Fruit fly (Drosophila melanogaster): ENCODE data around the gene CheB38a.

Gene CheB38a

dm6 chr2L:20801801-20802200, 16.5 kb downstream of the CheB38a start:
- TF ChIP-seq CG14655 (GFP tag; optimal IDR thresholded peaks at IDR 0.05) = no peak
- TF ChIP-seq CG17806 (tag; optimal IDR thresholded peaks at IDR 0.05) = no peak
- no peak for TF ChIP-seq CG13204 (GFP tag; optimal IDR thresholded peaks at IDR 0.05)
- TF ChIP-seq Ets98B (GFP tag; IDR thresholded peaks at IDR 0.05) = no peak
- TF ChIP-seq fd96Ca (GFP tag; IDR thresholded peaks at IDR 0.05) = no peak
- no peak for TF ChIP-seq Pif1B (GFP tag; optimal IDR thresholded peaks at IDR 0.05)
- TF ChIP-seq rn (GFP tag; IDR thresholded peaks at IDR 0.05) = no peak
- TF ChIP-seq CG9948 (tag; optimal IDR thresholded peaks at IDR 0.05) = no peak
- no peak for TF ChIP-seq CG34367 (tag; optimal IDR thresholded peaks at IDR 0.05)
- TF ChIP-seq CG10348 (GFP tag; IDR thresholded peaks at IDR 0.05) = no peak
- no peak for TF ChIP-seq Pif1A (GFP tag; optimal IDR thresholded peaks at IDR 0.05)
- no peak for TF ChIP-seq CG32121 (GFP tag; IDR thresholded peaks at IDR 0.05)
- no peak for TF ChIP-seq EcR (GFP tag; optimal IDR thresholded peaks at IDR 0.05)
- TF ChIP-seq CG15710 (tag; optimal IDR thresholded peaks at IDR 0.05) = no peak
- no peak for TF ChIP-seq CG4496 (GFP tag; IDR thresholded peaks at IDR 0.05)
- TF ChIP-seq D1 (tag; optimal IDR thresholded peaks at IDR 0.05) = no peak
- no peak for TF ChIP-seq CG8159 (tag; optimal IDR thresholded peaks at IDR 0.05)
- TF ChIP-seq CG12605 (GFP tag; IDR thresholded peaks at IDR 0.05) = no peak
- TF ChIP-seq gl (tag; optimal IDR thresholded peaks at IDR 0.05) = no peak
- no peak for TF ChIP-seq CG8301 (tag; optimal IDR thresholded peaks at IDR 0.05)

dm6 chr2L:20799991-20800897, 18.1 kb downstream of the CheB38a start:
- peak; percentile 88 for TF ChIP-seq fd96Ca (GFP tag; IDR thresholded peaks at IDR 0.05)
- TF ChIP-seq Pif1B (GFP tag; optimal IDR thresholded peaks at IDR 0.05) = peak; percentile 92
- TF ChIP-seq CG8301 (tag; optimal IDR thresholded peaks at IDR 0.05) = peak; percentile 84
- TF ChIP-seq Pif1A (GFP tag; optimal IDR thresholded peaks at IDR 0.05) = peak; percentile 95
- peak; percentile 73 for TF ChIP-seq Ets98B (GFP tag; IDR thresholded peaks at IDR 0.05)
- peak; percentile 96 for TF ChIP-seq Snoo (tag; optimal IDR thresholded peaks at IDR 0.05)
- peak; percentile 96 for TF ChIP-seq CG34367 (tag; optimal IDR thresholded peaks at IDR 0.05)
- TF ChIP-seq CG17806 (tag; optimal IDR thresholded peaks at IDR 0.05) = peak; percentile 97
- TF ChIP-seq CG8159 (tag; optimal IDR thresholded peaks at IDR 0.05) = peak; percentile 97
- TF ChIP-seq D1 (tag; optimal IDR thresholded peaks at IDR 0.05) = peak; percentile 81
- peak; percentile 90 for TF ChIP-seq CG4496 (GFP tag; IDR thresholded peaks at IDR 0.05)
- peak; percentile 97 for TF ChIP-seq CG15710 (tag; optimal IDR thresholded peaks at IDR 0.05)
- peak; percentile 56 for TF ChIP-seq EcR (GFP tag; optimal IDR thresholded peaks at IDR 0.05)
- TF ChIP-seq CG10348 (GFP tag; IDR thresholded peaks at IDR 0.05) = no peak
- TF ChIP-seq CG13204 (GFP tag; optimal IDR thresholded peaks at IDR 0.05) = peak; percentile 93
- TF ChIP-seq CG12605 (GFP tag; IDR thresholded peaks at IDR 0.05) = peak; percentile 70
- peak; percentile 75 for TF ChIP-seq rn (GFP tag; IDR thresholded peaks at IDR 0.05)
- TF ChIP-seq CG9948 (tag; optimal IDR thresholded peaks at IDR 0.05) = peak; percentile 95
- peak; percentile 86 for TF ChIP-seq CG14655 (GFP tag; optimal IDR thresholded peaks at IDR 0.05)
- TF ChIP-seq gl (tag; optimal IDR thresholded peaks at IDR 0.05) = peak; percentile 96
- peak; percentile 70 for TF ChIP-seq CG32121 (GFP tag; IDR thresholded peaks at IDR 0.05)

DNA sequence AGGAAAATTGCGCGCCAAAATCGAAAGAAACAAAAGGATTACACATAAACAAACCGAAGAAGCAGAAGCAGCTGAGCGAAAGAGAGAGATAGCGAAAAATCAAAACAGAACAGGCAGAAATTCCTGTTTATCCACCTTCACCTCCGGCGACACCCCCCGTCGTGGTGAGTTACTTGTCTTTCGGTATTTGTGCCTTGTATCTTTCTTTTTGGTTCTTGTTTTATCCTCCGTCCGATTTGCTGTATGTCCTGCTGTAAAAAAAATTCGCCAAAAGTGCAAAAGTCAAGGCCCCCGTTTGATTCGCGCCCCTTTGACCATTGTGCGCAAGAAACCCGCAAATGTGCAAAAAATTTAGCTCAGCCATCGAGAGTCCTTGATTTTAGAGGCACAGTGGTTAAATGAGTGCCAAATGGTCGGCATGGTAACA, 20.0 kb downstream of the CheB38a start:
- TF ChIP-seq Ets98B (GFP tag; IDR thresholded peaks at IDR 0.05) (no peak), EcR (GFP tag; optimal IDR thresholded peaks at IDR 0.05) (peak; percentile 76), Pif1B (GFP tag; optimal IDR thresholded peaks at IDR 0.05) (peak; percentile 0)

DNA sequence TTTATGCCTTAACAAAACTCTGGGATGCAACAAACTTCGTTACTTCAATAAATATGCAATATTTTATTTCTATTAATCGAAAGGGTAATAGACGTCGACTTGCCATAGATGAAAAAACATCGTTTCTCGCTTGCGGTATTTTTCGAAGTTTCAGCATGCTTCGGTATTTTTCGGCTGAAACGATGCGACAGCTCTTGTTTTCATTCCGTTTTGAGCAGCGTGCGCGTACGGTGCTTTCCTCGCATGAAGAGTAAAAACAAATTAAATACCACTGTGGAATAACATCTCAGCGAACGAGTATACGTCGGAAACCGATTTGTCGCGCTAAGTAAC, 20.9 kb downstream of the CheB38a start, which contains the start of gene CG9328:
Gene CG9328, plus strand, starts transcription at position 201 of the 333 bp plus-strand sequence.
- TF ChIP-seq CG17806 (tag; optimal IDR thresholded peaks at IDR 0.05) (peak; percentile 49), CG12605 (GFP tag; IDR thresholded peaks at IDR 0.05) (peak; percentile 37; the same call in 1 of the 2 replicates), CG8301 (tag; optimal IDR thresholded peaks at IDR 0.05) (peak; percentile 38), CG13204 (GFP tag; optimal IDR thresholded peaks at IDR 0.05) (no peak), Pif1A (GFP tag; optimal IDR thresholded peaks at IDR 0.05) (peak; percentile 57), Ets98B (GFP tag; IDR thresholded peaks at IDR 0.05) (peak; percentile 67), gl (tag; optimal IDR thresholded peaks at IDR 0.05) (no peak), CG15710 (tag; optimal IDR thresholded peaks at IDR 0.05) (no peak), EcR (GFP tag; optimal IDR thresholded peaks at IDR 0.05) (no peak), fd96Ca (GFP tag; IDR thresholded peaks at IDR 0.05) (peak; percentile 9; the same call in 1 of the 3 replicates), CG4496 (GFP tag; IDR thresholded peaks at IDR 0.05) (peak; percentile 71; the same call in 1 of the 3 replicates), Snoo (tag; optimal IDR thresholded peaks at IDR 0.05) (peak; percentile 54), Pif1B (GFP tag; optimal IDR thresholded peaks at IDR 0.05) (no peak), CG32121 (GFP tag; IDR thresholded peaks at IDR 0.05) (peak; percentile 45; the same call in 1 of the 2 replicates), CG8159 (tag; optimal IDR thresholded peaks at IDR 0.05) (peak; percentile 38), CG9948 (tag; optimal IDR thresholded peaks at IDR 0.05) (peak; percentile 37), rn (GFP tag; IDR thresholded peaks at IDR 0.05) (no peak), CG14655 (GFP tag; optimal IDR thresholded peaks at IDR 0.05) (no peak)

dm6 chr2L:20796758-20797514, 21.4 kb downstream of the CheB38a start, which contains the start of gene vari:
TSS of gene vari (minus strand) at chr2L:20797042.
- TF ChIP-seq CG14655 (GFP tag; optimal IDR thresholded peaks at IDR 0.05) (no peak), Ets98B (GFP tag; IDR thresholded peaks at IDR 0.05) (peak; percentile 20; the same call in 1 of the 2 replicates), EcR (GFP tag; optimal IDR thresholded peaks at IDR 0.05) (peak; percentile 4), CG4496 (GFP tag; IDR thresholded peaks at IDR 0.05) (peak; percentile 0; the same call in 1 of the 3 replicates), Pif1B (GFP tag; optimal IDR thresholded peaks at IDR 0.05) (no peak), fd96Ca (GFP tag; IDR thresholded peaks at IDR 0.05) (no peak)
